Fruit fly (Drosophila melanogaster) Kc167 (cell line): ENCODE data around the gene Wdr62.

ENCODE experiments used
- Myc ChIP-seq: fragments of >200 bp; optimal IDR thresholded peaks from 2 replicates; lab custom pipeline; 2017; ENCODE audit warnings: missing external identifiers
- Sin3A ChIP-seq: fragments of >200 bp; optimal IDR thresholded peaks from 2 replicates; lab custom pipeline; 2018; ENCODE audit warnings: missing external identifiers
- h ChIP-seq: fragments of >200 bp; optimal IDR thresholded peaks from 3 replicates; lab custom pipeline; 2018; ENCODE audit warnings: missing external identifiers
- insv ChIP-seq: fragments of >200 bp; optimal IDR thresholded peaks from 3 replicates; lab custom pipeline; 2018; ENCODE audit warnings: missing external identifiers
- psq ChIP-seq: fragments of >200 bp; optimal IDR thresholded peaks from 2 replicates; lab custom pipeline; 2017; ENCODE audit warnings: missing external identifiers
- ttk ChIP-seq: sonication (Bioruptor generic); optimal IDR thresholded peaks from 2 replicates; lab custom pipeline; 2017; ENCODE audit warnings: missing external identifiers

dm6 chr2L:1902243-1902642 is 17.8 kb downstream of the Wdr62 start:
- TF ChIP-seq ttk (lab: Kevin White, UChicago): no peak
- TF ChIP-seq Myc: no peak
- no peak for TF ChIP-seq psq (lab: Kevin White, UChicago)
- TF ChIP-seq h: no peak
- TF ChIP-seq Sin3A (lab: Kevin White, UChicago): no peak
- TF ChIP-seq insv (lab: Kevin White, UChicago): no peak
